Worm (Caenorhabditis elegans): ENCODE results near the gene ZK892.4.

DNA sequence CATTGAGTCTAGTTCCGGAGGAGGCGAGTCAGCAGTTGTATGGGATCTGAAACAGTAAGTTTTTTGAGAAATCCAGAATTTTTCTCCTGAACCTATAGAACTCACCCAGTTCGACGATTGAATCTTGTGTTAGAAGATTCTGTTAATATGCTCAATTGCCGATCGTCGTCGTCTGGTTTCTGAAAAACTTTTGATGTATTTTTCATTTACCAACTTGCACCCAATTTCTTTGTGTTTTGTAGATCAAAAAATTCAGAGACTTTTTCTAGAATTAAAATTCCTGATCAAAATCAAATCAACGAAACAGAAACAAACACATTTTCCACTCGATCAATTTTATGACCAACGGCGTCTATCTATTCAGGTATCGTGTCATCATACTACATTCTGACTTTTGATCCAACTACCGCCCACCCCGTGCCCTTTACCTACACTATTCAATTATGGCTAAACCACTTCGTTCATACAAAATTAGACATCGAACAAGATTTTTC is 50.2 kb downstream of the ZK892.4 start, which contains the start of gene C18D1.2:
- TF ChIP-seq blmp-1 (tag; optimal IDR thresholded peaks at IDR 0.05; ENCODE audit: insufficient read depth) (no peak), C34F6.9 (tag; optimal IDR thresholded peaks at IDR 0.05) (no peak), F13H6.1 (tag; optimal IDR thresholded peaks at IDR 0.05) (no peak)
